Worm (Caenorhabditis elegans) whole organism, young adult: Measurements from ENCODE around the gene T26C5.2.

Experiments used
- F23B12.7 ChIP-seq: sonication (generic microtip); optimal IDR thresholded peaks from 2 replicates; lab custom pipeline; 2017; ENCODE audit warnings: missing genetic modification characterization, mild to moderate bottlenecking, missing compliant biosample characterization, antibody characterized with exemption, moderate library complexity; ENCODE audit not compliant: insufficient read depth
- K12H6.12 ChIP-seq: fragments of 200-800 bp; sonication (Bioruptor generic); optimal IDR thresholded peaks from 2 replicates; lab custom pipeline; 2018; ENCODE audit warnings: mild to moderate bottlenecking, missing genetic modification characterization, missing compliant biosample characterization
- ama-1 ChIP-seq, 3 experiments: fragments of 150-350 bp in 1 of 3; sonication (generic microtip) in 2 of 3; optimal IDR thresholded peaks; 2 replicates each; lab custom pipeline; 2014 to 2018; ENCODE audit warnings: missing biosample characterization in 2 of 3, missing genetic modification characterization in 2 of 3, missing genetic modification reagents in 2 of 3
- aptf-3 ChIP-seq: fragments of 200-800 bp; sonication (Bioruptor generic); IDR thresholded peaks from 2 replicates; pipeline ENCODE4 v1.3.6; 2022; ENCODE audit warnings: missing genetic modification characterization, missing compliant biosample characterization
- chd-7 ChIP-seq: sonication (generic microtip); optimal IDR thresholded peaks from 2 replicates; lab custom pipeline; 2016; ENCODE audit warnings: mild to moderate bottlenecking, missing genetic modification characterization, moderate library complexity, missing compliant biosample characterization
- lin-40 ChIP-seq: sonication (generic microtip); optimal IDR thresholded peaks from 2 replicates; lab custom pipeline; 2016; ENCODE audit warnings: missing genetic modification characterization, mild to moderate bottlenecking, missing compliant biosample characterization, missing genotype, missing genetic modification reagents
- mes-4 ChIP-seq: sonication (generic microtip); optimal IDR thresholded peaks from 2 replicates; lab custom pipeline; 2016; ENCODE audit warnings: missing genotype, missing genetic modification characterization, missing compliant biosample characterization
- mxl-1 ChIP-seq: sonication (generic microtip); optimal IDR thresholded peaks from 2 replicates; lab custom pipeline; 2016; ENCODE audit warnings: missing genetic modification characterization, missing compliant biosample characterization
- pbrm-1 ChIP-seq: fragments of 200-800 bp; sonication (Bioruptor generic); IDR thresholded peaks from 2 replicates; pipeline ENCODE4 v1.3.6; 2022; ENCODE audit warnings: missing genetic modification reagents, missing genetic modification characterization, missing compliant biosample characterization
- pha-4 ChIP-seq: fragments of 150-350 bp; sonication (generic microtip); optimal IDR thresholded peaks from 2 replicates; lab custom pipeline; 2014; ENCODE audit warnings: missing biosample characterization, missing genetic modification reagents, missing genetic modification characterization
- sdz-38 ChIP-seq: sonication (generic microtip); optimal IDR thresholded peaks from 2 replicates; lab custom pipeline; 2016; ENCODE audit warnings: missing genotype, missing genetic modification characterization, missing compliant biosample characterization
- sea-2 ChIP-seq: fragments of 200-800 bp; sonication (Bioruptor generic); IDR thresholded peaks from 2 replicates; pipeline ENCODE4 v1.3.6; 2022; ENCODE audit warnings: missing genetic modification characterization, missing compliant biosample characterization
- tlf-1 ChIP-seq: fragments of 200-800 bp; sonication (Bioruptor generic); optimal IDR thresholded peaks from 2 replicates; lab custom pipeline; 2018; ENCODE audit warnings: mild to moderate bottlenecking, missing genetic modification characterization, missing compliant biosample characterization
- ztf-18 ChIP-seq: sonication (generic microtip); optimal IDR thresholded peaks from 2 replicates; lab custom pipeline; 2016; ENCODE audit warnings: missing genotype, mild to moderate bottlenecking, missing genetic modification characterization, missing compliant biosample characterization

- TF ChIP-seq sea-2: no peak
- no peak for TF ChIP-seq aptf-3 (GFP tag; lab: Robert Waterston, UW)
- TF ChIP-seq chd-7 (tag; lab: Kevin White, UChicago): no peak
- no peak for TF ChIP-seq mes-4
- no peak for TF ChIP-seq F23B12.7 (tag; lab: Kevin White, UChicago)
- TF ChIP-seq lin-40 (tag; lab: Kevin White, UChicago): no peak
- TF ChIP-seq pbrm-1 (GFP tag; lab: Robert Waterston, UW): no peak
- no peak for TF ChIP-seq sdz-38 (tag; lab: Kevin White, UChicago)
- no peak for TF ChIP-seq K12H6.12 (tag; lab: Kevin White, UChicago)
- no peak for TF ChIP-seq pha-4 (tag; lab: Kevin White, UChicago)
- no peak for TF ChIP-seq ztf-18 (tag; lab: Kevin White, UChicago)
- no peak for TF ChIP-seq tlf-1 (GFP tag; lab: Kevin White, UChicago)
- no peak for TF ChIP-seq mxl-1 (tag; lab: Kevin White, UChicago)
- no peak for TF ChIP-seq ama-1 (optimal IDR thresholded peaks at IDR 0.05; lab: Kevin White, UChicago)
- no peak for TF ChIP-seq ama-1 (GFP tag; optimal IDR thresholded peaks at IDR 0.05; lab: Kevin White, UChicago)
Observed at ce11 chrII:9232923-9233322, at the start of gene T26C5.2.
